Worm (Caenorhabditis elegans) whole organism, L2 larva: Measurements from ENCODE around the gene dct-11.

Experiments used
- F13H6.1 ChIP-seq: sonication (generic microtip); optimal IDR thresholded peaks from 2 replicates; lab custom pipeline; 2016; ENCODE audit warnings: missing genetic modification characterization, missing compliant biosample characterization
- R02D3.7 ChIP-seq: fragments of 150-350 bp; optimal IDR thresholded peaks from 2 replicates; lab custom pipeline; 2014; ENCODE audit warnings: missing biosample characterization, missing genetic modification characterization
- ZK546.5 ChIP-seq: sonication (generic microtip); optimal IDR thresholded peaks from 2 replicates; lab custom pipeline; 2017; ENCODE audit warnings: missing biosample characterization, missing genetic modification characterization
- aly-2 ChIP-seq: fragments of 150-350 bp; optimal IDR thresholded peaks from 2 replicates; lab custom pipeline; 2014; ENCODE audit warnings: missing biosample characterization, missing genetic modification characterization
- ceh-82 ChIP-seq: fragments of 150-350 bp; optimal IDR thresholded peaks from 2 replicates; lab custom pipeline; 2014; ENCODE audit warnings: missing biosample characterization, missing genetic modification characterization
- egl-27 ChIP-seq: sonication (generic microtip); optimal IDR thresholded peaks from 3 replicates; lab custom pipeline; 2017; ENCODE audit warnings: missing biosample characterization, missing genetic modification reagents, missing genetic modification characterization
- lin-13 ChIP-seq: fragments of 150-350 bp; optimal IDR thresholded peaks from 2 replicates; lab custom pipeline; 2014; ENCODE audit warnings: missing biosample characterization, missing genetic modification reagents, missing genetic modification characterization
- nhr-10 ChIP-seq: sonication (generic microtip); optimal IDR thresholded peaks from 2 replicates; lab custom pipeline; 2017; ENCODE audit warnings: missing biosample characterization, missing genetic modification characterization
- nhr-12 ChIP-seq: fragments of 150-350 bp; optimal IDR thresholded peaks from 2 replicates; lab custom pipeline; 2014; ENCODE audit warnings: missing biosample characterization, missing genetic modification characterization
- nhr-21 ChIP-seq: fragments of 150-350 bp; optimal IDR thresholded peaks from 2 replicates; lab custom pipeline; 2014; ENCODE audit warnings: missing biosample characterization, missing genetic modification characterization
- skn-1 ChIP-seq: sonication (generic microtip); optimal IDR thresholded peaks from 2 replicates; lab custom pipeline; 2017; ENCODE audit warnings: missing biosample characterization, missing genetic modification characterization
- snpc-4 ChIP-seq: fragments of 150-350 bp; optimal IDR thresholded peaks from 2 replicates; lab custom pipeline; 2014; ENCODE audit warnings: missing biosample characterization, missing genetic modification characterization
- unc-55 ChIP-seq: fragments of 150-350 bp; sonication (generic microtip); optimal IDR thresholded peaks from 3 replicates; lab custom pipeline; 2014; ENCODE audit warnings: missing biosample characterization, missing genetic modification reagents, missing genetic modification characterization

- TF ChIP-seq nhr-21 (no peak), nhr-12 (tag; lab: Kevin White, UChicago) (no peak), skn-1 (tag; lab: Kevin White, UChicago) (no peak), nhr-10 (no peak), snpc-4 (tag; lab: Kevin White, UChicago) (no peak), aly-2 (no peak), unc-55 (GFP tag; lab: Kevin White, UChicago) (no peak), ceh-82 (no peak), F13H6.1 (tag; lab: Kevin White, UChicago) (no peak), R02D3.7 (tag; lab: Kevin White, UChicago) (no peak), lin-13 (GFP tag; lab: Kevin White, UChicago) (no peak), ZK546.5 (tag; lab: Kevin White, UChicago) (no peak), egl-27 (tag; lab: Kevin White, UChicago) (no peak)
These were observed 12.5 kb upstream of the dct-11 start for ce11 chrX:5852113-5852512.
